Fruit fly (Drosophila melanogaster) whole organism, wandering third instar larva: ENCODE measurements around the gene CG8003.

Experiments used
- Abd-B ChIP-seq: fragments of >200 bp; optimal IDR thresholded peaks from 2 replicates; lab custom pipeline; 2017; ENCODE audit warnings: missing biosample characterization, missing genetic modification characterization
- CG32264 ChIP-seq: fragments of 200-800 bp; sonication (Bioruptor generic); optimal IDR thresholded peaks from 2 replicates; lab custom pipeline; 2016; ENCODE audit warnings: missing biosample characterization, missing genetic modification characterization
- CrebA ChIP-seq: fragments of 200-800 bp; sonication (Bioruptor generic); optimal IDR thresholded peaks from 2 replicates; lab custom pipeline; 2016; ENCODE audit warnings: missing biosample characterization, mild to moderate bottlenecking, missing genetic modification characterization, borderline replicate concordance
- Dfd ChIP-seq: fragments of >200 bp; optimal IDR thresholded peaks from 2 replicates; lab custom pipeline; 2017; ENCODE audit warnings: missing biosample characterization, missing genetic modification characterization
- Dif ChIP-seq: fragments of 200-275, 200-300 bp; sonication (Bioruptor generic); optimal IDR thresholded peaks from 2 replicates; lab custom pipeline; 2018; ENCODE audit warnings: missing biosample characterization, missing genetic modification characterization; ENCODE audit not compliant: partially characterized antibody
- GATAd ChIP-seq: sonication (Bioruptor generic); optimal IDR thresholded peaks from 2 replicates; lab custom pipeline; 2016; ENCODE audit warnings: missing biosample characterization, missing genetic modification characterization
- HLH106 ChIP-seq: fragments of 200-800 bp; optimal IDR thresholded peaks from 3 replicates; lab custom pipeline; 2019; ENCODE audit warnings: missing biosample characterization, mild to moderate bottlenecking, missing genetic modification characterization, moderate library complexity
- Hnf4 ChIP-seq: fragments of 200-800 bp; sonication (Bioruptor generic); optimal IDR thresholded peaks from 2 replicates; lab custom pipeline; 2016; ENCODE audit warnings: missing biosample characterization, mild to moderate bottlenecking, missing genetic modification characterization
- Hr78 ChIP-seq: fragments of >200 bp; optimal IDR thresholded peaks from 2 replicates; lab custom pipeline; 2017; ENCODE audit warnings: missing biosample characterization, missing genetic modification characterization
- Hr83 ChIP-seq: fragments of 200-300 bp; sonication (Bioruptor generic); optimal IDR thresholded peaks from 2 replicates; lab custom pipeline; 2016; ENCODE audit warnings: missing biosample characterization, mild to moderate bottlenecking, missing genetic modification characterization, moderate library complexity; ENCODE audit not compliant: poor library complexity, severe bottlenecking
- Jra ChIP-seq: sonication (Bioruptor generic); optimal IDR thresholded peaks from 2 replicates; lab custom pipeline; 2016; ENCODE audit warnings: missing biosample characterization, missing genetic modification characterization
- Mio ChIP-seq: sonication (Bioruptor generic); optimal IDR thresholded peaks from 2 replicates; lab custom pipeline; 2016; ENCODE audit warnings: missing biosample characterization, missing genetic modification characterization
- Myc ChIP-seq: fragments of >200 bp; optimal IDR thresholded peaks from 2 replicates; lab custom pipeline; 2017
- N ChIP-seq: fragments of >200 bp; optimal IDR thresholded peaks from 2 replicates; lab custom pipeline; 2018; ENCODE audit warnings: missing biosample characterization, missing external identifiers, missing genetic modification characterization
- OdsH ChIP-seq: fragments of 200-800 bp; sonication (Bioruptor generic); optimal IDR thresholded peaks from 2 replicates; lab custom pipeline; 2016; ENCODE audit warnings: missing biosample characterization, mild to moderate bottlenecking, missing genetic modification characterization
- Rel ChIP-seq, 2 experiments: fragments of 200-800 bp; sonication (Bioruptor generic) in 1 of 2; optimal IDR thresholded peaks; 2 replicates in 1 of 2; 3 replicates in 1 of 2; lab custom pipeline; 2016 to 2019; ENCODE audit warnings: mild to moderate bottlenecking in 2 of 2, missing biosample characterization in 2 of 2, missing genetic modification characterization in 2 of 2, moderate library complexity in 1 of 2
- Sp1 ChIP-seq: fragments of 200-800 bp; sonication (Bioruptor generic); optimal IDR thresholded peaks from 3 replicates; lab custom pipeline; 2019; ENCODE audit warnings: missing biosample characterization, mild to moderate bottlenecking, missing genetic modification characterization, moderate library complexity
- br ChIP-seq: fragments of 200-800 bp; sonication (Bioruptor generic); optimal IDR thresholded peaks from 2 replicates; lab custom pipeline; 2016; ENCODE audit warnings: missing biosample characterization, missing genetic modification characterization
- brk ChIP-seq: fragments of 200-800 bp; sonication (Bioruptor generic); optimal IDR thresholded peaks from 2 replicates; lab custom pipeline; 2016; ENCODE audit warnings: missing biosample characterization, mild to moderate bottlenecking, missing genetic modification characterization
- dl ChIP-seq, 2 experiments: fragments of 175-275, 200-275 bp in 1 of 2; fragments of 200-275 bp in 1 of 2; sonication (Bioruptor generic); optimal IDR thresholded peaks; lab custom pipeline; 2018; ENCODE audit warnings: mild to moderate bottlenecking in 2 of 2, missing biosample characterization in 2 of 2, missing genetic modification characterization in 2 of 2, moderate library complexity in 2 of 2; ENCODE audit not compliant: partially characterized antibody in 2 of 2, insufficient read depth in 1 of 2
- dmrt93B ChIP-seq: fragments of 200-800 bp; sonication (Bioruptor generic); optimal IDR thresholded peaks from 2 replicates; lab custom pipeline; 2018; ENCODE audit warnings: missing biosample characterization, mild to moderate bottlenecking, missing genetic modification characterization
- ey ChIP-seq: fragments of 200-800 bp; sonication (Bioruptor generic); optimal IDR thresholded peaks from 2 replicates; lab custom pipeline; 2016; ENCODE audit warnings: missing biosample characterization, missing genetic modification characterization
- foxo ChIP-seq, 2 experiments: fragments of 200-800 bp; sonication (Bioruptor generic); optimal IDR thresholded peaks; 2 replicates in 1 of 2; 3 replicates in 1 of 2; lab custom pipeline; 2016 to 2017; ENCODE audit warnings: missing biosample characterization in 2 of 2, missing genetic modification characterization in 2 of 2
- fru ChIP-seq: fragments of 200-800 bp; sonication (Bioruptor generic); optimal IDR thresholded peaks from 3 replicates; lab custom pipeline; 2016; ENCODE audit warnings: missing biosample characterization, mild to moderate bottlenecking, missing genetic modification characterization
- h ChIP-seq: fragments of 200-800 bp; sonication (Bioruptor generic); optimal IDR thresholded peaks from 3 replicates; lab custom pipeline; 2016; ENCODE audit warnings: missing biosample characterization, mild to moderate bottlenecking, missing genetic modification characterization
- jim ChIP-seq: fragments of 175-275, 200-325 bp; sonication (Bioruptor generic); optimal IDR thresholded peaks from 2 replicates; lab custom pipeline; 2016; ENCODE audit warnings: missing biosample characterization, mild to moderate bottlenecking, missing genetic modification characterization
- lola ChIP-seq: fragments of >200 bp; optimal IDR thresholded peaks from 2 replicates; lab custom pipeline; 2017; ENCODE audit warnings: missing biosample characterization, missing genetic modification characterization
- pan ChIP-seq: fragments of >200 bp; optimal IDR thresholded peaks from 2 replicates; lab custom pipeline; 2017
- psq ChIP-seq: fragments of 200-800 bp; sonication (Bioruptor generic); optimal IDR thresholded peaks from 3 replicates; lab custom pipeline; 2017; ENCODE audit warnings: missing biosample characterization, mild to moderate bottlenecking, missing genetic modification characterization, moderate library complexity
- rgr ChIP-seq: fragments of 200-800 bp; sonication (Bioruptor generic); optimal IDR thresholded peaks from 3 replicates; lab custom pipeline; 2016; ENCODE audit warnings: missing biosample characterization, mild to moderate bottlenecking, missing genetic modification characterization
- sv ChIP-seq: fragments of 200-800 bp; sonication (Bioruptor generic); optimal IDR thresholded peaks from 3 replicates; lab custom pipeline; 2016; ENCODE audit warnings: missing biosample characterization, missing genetic modification characterization
- tai ChIP-seq: sonication (Bioruptor generic); optimal IDR thresholded peaks from 2 replicates; lab custom pipeline; 2016; ENCODE audit warnings: missing biosample characterization, missing genetic modification characterization
- usp ChIP-seq: fragments of >200 bp; optimal IDR thresholded peaks from 2 replicates; lab custom pipeline; 2017; ENCODE audit warnings: missing biosample characterization, missing genetic modification characterization
- woc ChIP-seq: sonication (Bioruptor generic); optimal IDR thresholded peaks from 2 replicates; lab custom pipeline; 2016; ENCODE audit warnings: missing biosample characterization, mild to moderate bottlenecking, missing genetic modification characterization

Gene CG8003

DNA sequence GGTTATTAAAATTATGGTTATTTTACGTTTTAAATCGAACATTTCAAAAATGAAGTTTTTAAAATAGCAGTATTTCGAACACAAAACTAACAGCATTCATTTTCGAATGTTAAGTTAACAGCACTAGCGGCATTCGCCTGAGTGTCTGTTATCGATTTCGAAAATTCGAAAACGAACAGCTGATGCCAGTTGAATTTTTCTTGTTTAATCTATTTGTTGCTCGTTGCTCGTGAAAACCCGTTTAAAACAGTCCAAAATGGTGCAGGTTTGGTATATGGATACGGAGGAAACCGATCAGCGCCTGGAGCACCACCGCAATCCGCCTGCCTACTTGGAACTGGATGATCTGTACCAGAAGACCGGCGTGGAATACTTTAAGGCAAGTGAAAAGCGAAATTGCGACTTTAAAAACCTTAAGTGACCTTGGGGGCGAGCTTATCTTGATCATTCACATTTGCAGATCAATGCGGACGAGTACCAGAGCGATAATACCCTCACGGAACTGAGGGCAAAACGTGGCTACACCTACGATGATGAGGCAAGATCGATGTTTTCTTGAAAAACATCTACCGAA, 2.0 kb downstream of the CG8003 start, which contains the start of gene Adi1:
TSS of gene Adi1 (plus strand) at position 187 of the 574 bp plus-strand sequence.
- TF ChIP-seq br (GFP tag; lab: Kevin White, UChicago), result no peak
- peak; percentile 23 for TF ChIP-seq brk (GFP tag; lab: Kevin White, UChicago)
- TF ChIP-seq usp (GFP tag; lab: Kevin White, UChicago), result no peak
- no peak for TF ChIP-seq psq
- no peak for TF ChIP-seq Hr78
- no peak for TF ChIP-seq GATAd (GFP tag; lab: Kevin White, UChicago)
- peak in 1 of 2 experiments; percentile 24 for TF ChIP-seq foxo (GFP tag; optimal IDR thresholded peaks at IDR 0.05; lab: Kevin White, UChicago)
- TF ChIP-seq h (GFP tag; lab: Kevin White, UChicago), result no peak
- TF ChIP-seq Rel (GFP tag; optimal IDR thresholded peaks at IDR 0.05; lab: Kevin White, UChicago), result no peak
- TF ChIP-seq Rel (tag; optimal IDR thresholded peaks at IDR 0.05; lab: Kevin White, UChicago), result peak; percentile 7

DNA sequence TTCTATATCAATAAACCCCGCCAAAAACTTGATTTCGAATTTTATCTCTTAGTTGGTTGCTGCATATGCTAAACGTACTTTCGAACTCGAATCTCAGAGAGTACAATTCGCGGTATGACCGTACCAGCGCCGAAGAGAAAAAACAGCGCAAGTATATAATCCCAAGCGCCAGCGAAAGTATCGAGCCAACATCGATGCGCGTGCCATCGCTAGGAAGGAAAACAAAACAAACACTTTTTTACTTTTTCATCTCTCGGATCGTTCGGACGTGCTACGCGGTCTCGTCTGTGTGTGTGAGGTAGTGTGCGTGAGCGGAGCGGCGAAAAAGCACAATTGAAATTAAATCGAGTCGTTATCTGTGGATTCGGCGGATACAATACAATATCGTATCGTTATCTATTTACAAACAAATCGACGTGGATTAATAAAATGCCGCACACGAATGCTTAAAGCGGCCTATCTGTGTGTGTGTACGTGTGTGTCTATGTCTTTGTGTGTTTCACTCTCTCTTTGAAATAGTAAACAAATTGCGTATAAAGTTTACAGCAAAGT, 3.3 kb downstream of the CG8003 start, which contains the start of gene simj:
TSS of gene simj (plus strand) at position 229 of the 552 bp plus-strand sequence.
- peak; percentile 7 for TF ChIP-seq ey (GFP tag; lab: Kevin White, UChicago)
- TF ChIP-seq h (GFP tag; lab: Kevin White, UChicago), result peak; percentile 81
- TF ChIP-seq br (GFP tag; lab: Kevin White, UChicago), result peak; percentile 62
- TF ChIP-seq HLH106 (tag; lab: Kevin White, UChicago), result peak; percentile 31
- peak; percentile 74 for TF ChIP-seq Jra
- peak; percentile 54 for TF ChIP-seq CrebA (GFP tag; lab: Kevin White, UChicago)
- TF ChIP-seq N (GFP tag; lab: Kevin White, UChicago), result peak; percentile 34
- peak; percentile 60 for TF ChIP-seq Hnf4 (GFP tag; lab: Kevin White, UChicago)
- TF ChIP-seq Hr83 (GFP tag; lab: Kevin White, UChicago), result peak; percentile 93
- no peak for TF ChIP-seq pan (lab: Kevin White, UChicago)
- peak in 1 of 2 experiments; percentile 51 for TF ChIP-seq foxo (GFP tag; optimal IDR thresholded peaks at IDR 0.05; lab: Kevin White, UChicago)
- no peak for TF ChIP-seq Abd-B (GFP tag; lab: Kevin White, UChicago)
- TF ChIP-seq dl (GFP tag; optimal IDR thresholded peaks at IDR 0.05; lab: Kevin White, UChicago; ENCODE audit: insufficient read depth in 1 of 2, partially characterized antibody in 2 of 2), result no peak
- TF ChIP-seq Dif, result peak; percentile 25
- peak; percentile 65 for TF ChIP-seq Myc (lab: Kevin White, UChicago)
- peak; percentile 53 for TF ChIP-seq OdsH (GFP tag; lab: Kevin White, UChicago)
- TF ChIP-seq lola, result no peak
- TF ChIP-seq Mio (GFP tag; lab: Kevin White, UChicago), result no peak
- peak; percentile 59 for TF ChIP-seq fru (GFP tag; lab: Kevin White, UChicago)
- peak; percentile 41 for TF ChIP-seq psq
- TF ChIP-seq woc (GFP tag; lab: Kevin White, UChicago), result peak; percentile 51
- no peak for TF ChIP-seq dmrt93B (GFP tag; lab: Kevin White, UChicago)
- TF ChIP-seq jim (GFP tag; lab: Kevin White, UChicago), result peak; percentile 49
- TF ChIP-seq brk (GFP tag; lab: Kevin White, UChicago), result peak; percentile 77
- no peak for TF ChIP-seq GATAd (GFP tag; lab: Kevin White, UChicago)
- peak; percentile 61 for TF ChIP-seq rgr (GFP tag; lab: Kevin White, UChicago)
- TF ChIP-seq tai (GFP tag; lab: Kevin White, UChicago), result peak; percentile 8
- TF ChIP-seq Dfd (GFP tag; lab: Kevin White, UChicago), result no peak
- TF ChIP-seq Rel (GFP tag; optimal IDR thresholded peaks at IDR 0.05; lab: Kevin White, UChicago), result no peak
- peak; percentile 82 for TF ChIP-seq Rel (tag; optimal IDR thresholded peaks at IDR 0.05; lab: Kevin White, UChicago)
- TF ChIP-seq CG32264 (GFP tag; lab: Kevin White, UChicago), result no peak
- peak; percentile 68 for TF ChIP-seq Sp1 (GFP tag; lab: Kevin White, UChicago)
- peak; percentile 48 for TF ChIP-seq sv
